Fruit fly (Drosophila melanogaster) whole organism, embryonic: ENCODE results near the gene CG5808.

Experiments
- CG10209 ChIP-seq: fragments of 200-800 bp; sonication (Bioruptor generic); optimal IDR thresholded peaks from 3 replicates; lab custom pipeline; 2017; ENCODE audit warnings: missing biosample characterization, mild to moderate bottlenecking, missing genetic modification characterization, missing genetic modification reagents
- CG10462 ChIP-seq: fragments of 200-800 bp; sonication (Bioruptor generic); optimal IDR thresholded peaks from 2 replicates; lab custom pipeline; 2016; ENCODE audit warnings: missing biosample characterization, missing genetic modification characterization
- CG11456 ChIP-seq: fragments of 200-800 bp; sonication (Bioruptor generic); IDR thresholded peaks from 3 replicates; pipeline ENCODE4 v1.3.6; 2022; ENCODE audit warnings: missing biosample characterization, missing genetic modification characterization
- CG11695 ChIP-seq: fragments of 200-800 bp; sonication (Bioruptor generic); IDR thresholded peaks from 3 replicates; pipeline ENCODE4 v1.3.6; 2022; ENCODE audit warnings: missing biosample characterization, missing genetic modification characterization
- CG12299 ChIP-seq: fragments of 200-800 bp; sonication (Bioruptor generic); optimal IDR thresholded peaks from 2 replicates; lab custom pipeline; 2018; ENCODE audit warnings: missing biosample characterization, mild to moderate bottlenecking, missing genetic modification characterization
- CG12942 ChIP-seq: fragments of 200-800 bp; sonication (Bioruptor generic); optimal IDR thresholded peaks from 3 replicates; lab custom pipeline; 2016; ENCODE audit warnings: missing biosample characterization, missing genetic modification characterization
- CG14965 ChIP-seq: fragments of 200-800 bp; sonication (Bioruptor generic); optimal IDR thresholded peaks from 2 replicates; lab custom pipeline; 2016; ENCODE audit warnings: missing biosample characterization, missing genetic modification characterization, borderline replicate concordance
- CG1529 ChIP-seq: fragments of 200-800 bp; sonication (Bioruptor generic); optimal IDR thresholded peaks from 3 replicates; lab custom pipeline; 2018; ENCODE audit warnings: missing biosample characterization, missing genetic modification characterization
- CG15514 ChIP-seq: fragments of 200-800 bp; sonication (Bioruptor generic); optimal IDR thresholded peaks from 3 replicates; lab custom pipeline; 2017; ENCODE audit warnings: missing biosample characterization, missing genetic modification characterization, mild to moderate bottlenecking, moderate library complexity, missing genetic modification reagents
- CG17361 ChIP-seq: fragments of 200-800 bp; sonication (Bioruptor generic); IDR thresholded peaks from 3 replicates; pipeline ENCODE4 v1.3.6; 2022; ENCODE audit warnings: missing biosample characterization, missing genetic modification characterization
- CG2116 ChIP-seq: fragments of 200-800 bp; sonication (Bioruptor generic); optimal IDR thresholded peaks from 3 replicates; lab custom pipeline; 2018; ENCODE audit warnings: missing biosample characterization, mild to moderate bottlenecking, missing genetic modification characterization
- CG31365 ChIP-seq: fragments of 200-800 bp; sonication (Bioruptor generic); optimal IDR thresholded peaks from 2 replicates; lab custom pipeline; 2018; ENCODE audit warnings: missing biosample characterization, mild to moderate bottlenecking, missing genetic modification characterization
- CG32532 ChIP-seq: fragments of 200-800 bp; sonication (Bioruptor generic); IDR thresholded peaks from 2 replicates; pipeline ENCODE4 v1.3.6; 2022; ENCODE audit warnings: missing biosample characterization, missing genetic modification characterization
- CG3407 ChIP-seq: fragments of 200-800 bp; sonication (Bioruptor generic); optimal IDR thresholded peaks from 2 replicates; lab custom pipeline; 2018; ENCODE audit warnings: missing biosample characterization, mild to moderate bottlenecking, missing genetic modification characterization
- CG42726 ChIP-seq: fragments of 200-800 bp; sonication (Bioruptor generic); IDR thresholded peaks from 2 replicates; pipeline ENCODE4 v1.3.6; 2022; ENCODE audit warnings: missing biosample characterization, missing genetic modification characterization; ENCODE audit not compliant: partially characterized antibody
- CG4854 ChIP-seq: fragments of 200-800 bp; sonication (Bioruptor generic); optimal IDR thresholded peaks from 2 replicates; lab custom pipeline; 2016; ENCODE audit warnings: missing biosample characterization, missing genetic modification characterization, inconsistent platforms
- CG7271 ChIP-seq: fragments of 200-800 bp; sonication (Bioruptor generic); optimal IDR thresholded peaks from 2 replicates; lab custom pipeline; 2018; ENCODE audit warnings: missing biosample characterization, mild to moderate bottlenecking, missing genetic modification characterization, moderate library complexity
- CG8944 ChIP-seq: fragments of 200-800 bp; sonication (Bioruptor generic); optimal IDR thresholded peaks from 3 replicates; lab custom pipeline; 2016; ENCODE audit warnings: missing biosample characterization, missing genetic modification characterization
- CG9797 ChIP-seq: fragments of 200-800 bp; sonication (Bioruptor generic); optimal IDR thresholded peaks from 3 replicates; lab custom pipeline; 2018; ENCODE audit warnings: missing biosample characterization, mild to moderate bottlenecking, missing genetic modification characterization
- D ChIP-seq, 2 experiments: fragments of 200-800 bp in 1 of 2; fragments of >200 bp in 1 of 2; sonication (Bioruptor generic) in 1 of 2; optimal IDR thresholded peaks; 2 replicates in 1 of 2; 3 replicates in 1 of 2; lab custom pipeline; 2017; ENCODE audit warnings: mild to moderate bottlenecking in 1 of 2, missing biosample characterization in 1 of 2, missing genetic modification characterization in 1 of 2, missing genetic modification reagents in 1 of 2
- Dip3 ChIP-seq: fragments of 200-800 bp; sonication (Bioruptor generic); optimal IDR thresholded peaks from 3 replicates; lab custom pipeline; 2016; ENCODE audit warnings: missing biosample characterization, missing genetic modification characterization
- Elba2 ChIP-seq: fragments of 200-800 bp; sonication (Bioruptor generic); optimal IDR thresholded peaks from 3 replicates; lab custom pipeline; 2016; ENCODE audit warnings: missing biosample characterization, missing genetic modification characterization
- Hey ChIP-seq: fragments of 200-800 bp; sonication (Bioruptor generic); optimal IDR thresholded peaks from 3 replicates; lab custom pipeline; 2018; ENCODE audit warnings: missing biosample characterization, mild to moderate bottlenecking, missing genetic modification characterization
- HmgZ ChIP-seq: fragments of 200-800 bp; sonication (Bioruptor generic); optimal IDR thresholded peaks from 2 replicates; lab custom pipeline; 2018; ENCODE audit warnings: missing biosample characterization, mild to moderate bottlenecking, missing genetic modification characterization
- Jarid2 ChIP-seq: fragments of 200-800 bp; sonication (Bioruptor generic); optimal IDR thresholded peaks from 3 replicates; lab custom pipeline; 2017; ENCODE audit warnings: mild to moderate bottlenecking, missing biosample characterization, missing genetic modification reagents, missing genetic modification characterization
- Oaz ChIP-seq: fragments of 200-800 bp; sonication (Bioruptor generic); IDR thresholded peaks from 2 replicates; pipeline ENCODE4 v1.3.6; 2022; ENCODE audit warnings: missing biosample characterization, missing genetic modification characterization
- PHDP ChIP-seq: fragments of 200-800 bp; sonication (Bioruptor generic); optimal IDR thresholded peaks from 3 replicates; lab custom pipeline; 2018; ENCODE audit warnings: missing biosample characterization, mild to moderate bottlenecking, missing genetic modification characterization, moderate library complexity
- Taf1 ChIP-seq: fragments of 200-800 bp; sonication (Bioruptor generic); IDR thresholded peaks from 2 replicates; pipeline ENCODE4 v1.3.6; 2022; ENCODE audit warnings: missing biosample characterization, missing genetic modification characterization
- crp ChIP-seq, 2 experiments: fragments of 200-800 bp; sonication (Bioruptor generic); optimal IDR thresholded peaks; 2 replicates in 1 of 2; 3 replicates in 1 of 2; lab custom pipeline; 2017; ENCODE audit warnings: missing biosample characterization in 2 of 2, missing genetic modification characterization in 2 of 2, mild to moderate bottlenecking in 1 of 2, moderate library complexity in 1 of 2
- fd64A ChIP-seq: fragments of 200-800 bp; sonication (Bioruptor generic); optimal IDR thresholded peaks from 3 replicates; lab custom pipeline; 2018; ENCODE audit warnings: missing biosample characterization, mild to moderate bottlenecking, missing genetic modification characterization
- gsb-n ChIP-seq: fragments of 200-800 bp; sonication (Bioruptor generic); optimal IDR thresholded peaks from 3 replicates; lab custom pipeline; 2018; ENCODE audit warnings: missing biosample characterization, mild to moderate bottlenecking, missing genetic modification characterization
- ham ChIP-seq: fragments of 200-800 bp; sonication (Bioruptor generic); IDR thresholded peaks from 2 replicates; pipeline ENCODE4 v1.3.6; 2022; ENCODE audit warnings: missing biosample characterization, missing genetic modification characterization
- her ChIP-seq: fragments of 200-800 bp; sonication (Bioruptor generic); optimal IDR thresholded peaks from 2 replicates; lab custom pipeline; 2016; ENCODE audit warnings: missing biosample characterization, missing genetic modification characterization
- kay ChIP-seq: fragments of 200-800 bp; sonication (Bioruptor generic); optimal IDR thresholded peaks from 2 replicates; lab custom pipeline; 2016; ENCODE audit warnings: missing biosample characterization, missing genetic modification characterization
- kni ChIP-seq: fragments of 200-800 bp; sonication (Bioruptor generic); optimal IDR thresholded peaks from 3 replicates; lab custom pipeline; 2017; ENCODE audit warnings: mild to moderate bottlenecking, missing biosample characterization, missing genetic modification reagents, missing genetic modification characterization
- org-1 ChIP-seq: fragments of 200-800 bp; sonication (Bioruptor generic); optimal IDR thresholded peaks from 2 replicates; lab custom pipeline; 2017; ENCODE audit warnings: missing biosample characterization, missing genetic modification characterization
- phol ChIP-seq: fragments of 200-800 bp; sonication (Bioruptor generic); optimal IDR thresholded peaks from 3 replicates; lab custom pipeline; 2018; ENCODE audit warnings: missing biosample characterization, mild to moderate bottlenecking, missing genetic modification characterization, moderate library complexity
- pnt ChIP-seq: fragments of 200-800 bp; sonication (Bioruptor generic); optimal IDR thresholded peaks from 3 replicates; lab custom pipeline; 2016; ENCODE audit warnings: missing biosample characterization, missing genetic modification characterization
- ranshi ChIP-seq: fragments of 200-800 bp; sonication (Bioruptor generic); IDR thresholded peaks from 2 replicates; pipeline ENCODE4 v1.3.6; 2022; ENCODE audit warnings: missing biosample characterization, missing genetic modification characterization
- salm ChIP-seq: fragments of 200-800 bp; sonication (Bioruptor generic); optimal IDR thresholded peaks from 2 replicates; lab custom pipeline; 2018; ENCODE audit warnings: missing biosample characterization, mild to moderate bottlenecking, missing genetic modification characterization
- sima ChIP-seq: fragments of 200-800 bp; sonication (Bioruptor generic); optimal IDR thresholded peaks from 2 replicates; lab custom pipeline; 2016; ENCODE audit warnings: missing biosample characterization, missing genetic modification characterization
- slbo ChIP-seq: fragments of 200-800 bp; sonication (Bioruptor generic); IDR thresholded peaks from 2 replicates; pipeline ENCODE4 v1.3.6; 2022; ENCODE audit warnings: missing biosample characterization, missing genetic modification characterization
- sob ChIP-seq: fragments of 200-800 bp; sonication (Bioruptor generic); IDR thresholded peaks from 2 replicates; pipeline ENCODE4 v1.3.6; 2022; ENCODE audit warnings: missing biosample characterization, missing genetic modification characterization
- sqz ChIP-seq: fragments of 200-800 bp; sonication (Bioruptor generic); optimal IDR thresholded peaks from 3 replicates; lab custom pipeline; 2018; ENCODE audit warnings: missing biosample characterization, mild to moderate bottlenecking, missing genetic modification characterization
- stwl ChIP-seq: fragments of 200-800 bp; sonication (Bioruptor generic); optimal IDR thresholded peaks from 3 replicates; lab custom pipeline; 2018; ENCODE audit warnings: missing biosample characterization, mild to moderate bottlenecking, missing genetic modification characterization, moderate library complexity
- tap ChIP-seq: fragments of 200-800 bp; optimal IDR thresholded peaks from 3 replicates; lab custom pipeline; 2019; ENCODE audit warnings: missing biosample characterization, mild to moderate bottlenecking, missing genetic modification characterization, moderate library complexity
- toy ChIP-seq: fragments of 200-800 bp; sonication (Bioruptor generic); IDR thresholded peaks from 2 replicates; pipeline ENCODE4 v1.3.6; 2022; ENCODE audit warnings: missing biosample characterization, missing genetic modification characterization
- unc-4 ChIP-seq: fragments of 200-800 bp; sonication (Bioruptor generic); IDR thresholded peaks from 2 replicates; pipeline ENCODE4 v1.3.6; 2022; ENCODE audit warnings: missing biosample characterization, missing genetic modification characterization; ENCODE audit not compliant: partially characterized antibody
- vvl ChIP-seq: fragments of 200-800 bp; sonication (Bioruptor generic); IDR thresholded peaks from 2 replicates; pipeline ENCODE4 v1.3.6; 2022; ENCODE audit warnings: missing biosample characterization, missing genetic modification characterization

The CG5808 gene

DNA sequence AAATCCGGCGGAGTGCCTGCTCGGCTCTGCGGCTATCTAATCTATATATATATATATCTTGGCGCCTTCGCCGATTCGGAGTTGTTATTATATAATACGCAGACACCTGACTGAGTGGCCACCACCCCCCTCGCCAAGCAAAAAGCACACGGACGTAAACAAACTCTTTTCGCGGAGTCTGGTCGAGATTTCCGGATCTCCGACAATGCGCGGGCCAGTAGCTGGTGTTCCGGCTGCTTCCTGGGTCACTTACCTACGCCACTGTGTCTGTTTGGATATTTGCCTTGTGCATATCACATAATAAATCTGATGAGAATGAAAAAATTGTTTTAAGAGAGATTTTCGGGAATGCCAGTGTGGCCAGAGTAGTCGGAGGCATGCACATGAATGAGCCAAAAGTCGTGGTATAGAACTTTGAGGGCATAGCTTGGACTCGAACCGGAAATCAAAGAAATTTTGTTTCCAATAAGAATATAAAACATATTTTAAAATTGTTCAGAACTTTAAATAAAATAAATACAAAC lies 29.7 kb downstream of the CG5808 start, which contains the start of gene CG5805 (continued):
- TF ChIP-seq slbo (peak; percentile 84), CG1529 (GFP tag; lab: Kevin White, UChicago) (peak; percentile 70), stwl (tag; lab: Kevin White, UChicago) (no peak), PHDP (tag; lab: Kevin White, UChicago) (peak; percentile 87), Elba2 (GFP tag; lab: Kevin White, UChicago) (peak; percentile 81), CG4854 (GFP tag; lab: Kevin White, UChicago) (peak; percentile 83), CG7271 (tag; lab: Kevin White, UChicago) (peak; percentile 89), Dip3 (GFP tag; lab: Kevin White, UChicago) (peak; percentile 69), CG9797 (GFP tag; lab: Kevin White, UChicago) (peak; percentile 72), CG11695 (GFP tag; lab: Robert Waterston, UW) (peak; percentile 53; the same call in 1 of the 3 replicates), CG10462 (GFP tag; lab: Kevin White, UChicago) (peak; percentile 23), Hey (peak; percentile 62), CG11456 (GFP tag; lab: Robert Waterston, UW) (peak; percentile 93), pnt (GFP tag; lab: Kevin White, UChicago) (no peak), CG12942 (GFP tag; lab: Kevin White, UChicago) (peak; percentile 66), CG31365 (tag; lab: Kevin White, UChicago) (peak; percentile 77), CG12299 (tag; lab: Kevin White, UChicago) (peak; percentile 53), CG32532 (peak; percentile 88), Jarid2 (peak; percentile 74), CG8944 (GFP tag; lab: Kevin White, UChicago) (peak; percentile 43), ham (GFP tag; lab: Robert Waterston, UW) (peak; percentile 52; the same call in 1 of the 2 replicates), HmgZ (peak; percentile 88), salm (peak; percentile 40), CG14965 (GFP tag; lab: Kevin White, UChicago) (peak; percentile 8), sob (peak; percentile 89), ranshi (GFP tag; lab: Robert Waterston, UW) (peak; percentile 79), toy (GFP tag; lab: Robert Waterston, UW) (peak; percentile 62; the same call in 1 of the 2 replicates), CG42726 (GFP tag; lab: Robert Waterston, UW) (no peak), D (optimal IDR thresholded peaks at IDR 0.05; lab: Kevin White, UChicago) (no peak), D (GFP tag; optimal IDR thresholded peaks at IDR 0.05; lab: Kevin White, UChicago) (peak; percentile 79), Taf1 (GFP tag; lab: Robert Waterston, UW) (peak; percentile 30; the same call in 1 of the 2 replicates), sqz (GFP tag; lab: Kevin White, UChicago) (no peak), CG3407 (GFP tag; lab: Kevin White, UChicago) (peak; percentile 79), kay (GFP tag; lab: Kevin White, UChicago) (no peak), sima (GFP tag; lab: Kevin White, UChicago) (peak; percentile 7), phol (tag; lab: Kevin White, UChicago) (peak; percentile 88), CG15514 (peak; percentile 92), unc-4 (GFP tag; lab: Robert Waterston, UW) (no peak), org-1 (GFP tag; lab: Kevin White, UChicago) (peak; percentile 59), CG17361 (GFP tag; lab: Robert Waterston, UW) (peak; percentile 88), fd64A (peak; percentile 73), tap (tag; lab: Kevin White, UChicago) (peak; percentile 66), vvl (peak; percentile 87), crp (GFP tag; optimal IDR thresholded peaks at IDR 0.05; lab: Kevin White, UChicago) (peak in 1 of 2 experiments; percentile 55), Oaz (GFP tag; lab: Robert Waterston, UW) (peak; percentile 55), CG2116 (GFP tag; lab: Kevin White, UChicago) (peak; percentile 90), kni (GFP tag; lab: Kevin White, UChicago) (peak; percentile 50), her (GFP tag; lab: Kevin White, UChicago) (peak; percentile 41), CG10209 (GFP tag; lab: Kevin White, UChicago) (peak; percentile 91), gsb-n (tag; lab: Kevin White, UChicago) (peak; percentile 55)
